Fruit fly (Drosophila melanogaster): Measurements from ENCODE around the gene CG42729.

- TF ChIP-seq ttk (GFP tag; IDR thresholded peaks at IDR 0.05) (no peak), Sin3A (optimal IDR thresholded peaks at IDR 0.05) (no peak), CrebB (tag; optimal IDR thresholded peaks at IDR 0.05) (no peak), mam (GFP tag; optimal IDR thresholded peaks at IDR 0.05) (no peak), cg (GFP tag; optimal IDR thresholded peaks at IDR 0.05) (no peak), sob (GFP tag; IDR thresholded peaks at IDR 0.05) (no peak), CG31441 (GFP tag; IDR thresholded peaks at IDR 0.05) (no peak), br (optimal IDR thresholded peaks at IDR 0.05) (no peak), dysf (GFP tag; IDR thresholded peaks at IDR 0.05) (no peak), CG14965 (GFP tag; optimal IDR thresholded peaks at IDR 0.05; ENCODE audit: borderline replicate concordance) (no peak), HLH4C (GFP tag; IDR thresholded peaks at IDR 0.05; ENCODE audit: partially characterized antibody) (no peak), CG10654 (GFP tag; optimal IDR thresholded peaks at IDR 0.05) (no peak)
Observed at dm6 chr3L:15529143-15529542, 1.8 kb upstream of the CG42729 start, which contains the start of gene obst-H.

Measured in whole organism, embryonic.